Fruit fly (Drosophila melanogaster) whole organism, prepupa: Measurements from ENCODE around the gene Ire1.

Experiments
- CG10669 ChIP-seq: fragments of 200-800 bp; sonication (Bioruptor generic); optimal IDR thresholded peaks from 3 replicates; lab custom pipeline; 2018; ENCODE audit warnings: missing biosample characterization, mild to moderate bottlenecking, missing genetic modification characterization, moderate library complexity
- CG11294 ChIP-seq: fragments of 200-800 bp; sonication (Bioruptor generic); IDR thresholded peaks from 2 replicates; pipeline ENCODE4 v1.3.6; 2022; ENCODE audit warnings: missing biosample characterization, missing genetic modification characterization
- CG11762 ChIP-seq: fragments of 200-800 bp; sonication (Bioruptor generic); optimal IDR thresholded peaks from 3 replicates; lab custom pipeline; 2016; ENCODE audit warnings: missing biosample characterization, missing genetic modification characterization; ENCODE audit not compliant: insufficient read depth
- CG15336 ChIP-seq: fragments of 200-800 bp; sonication (Bioruptor generic); IDR thresholded peaks from 2 replicates; pipeline ENCODE4 v1.3.6; 2022; ENCODE audit warnings: missing biosample characterization, missing genetic modification characterization
- CG1621 ChIP-seq: fragments of 200-800 bp; sonication (Bioruptor generic); optimal IDR thresholded peaks from 3 replicates; lab custom pipeline; 2018; ENCODE audit warnings: missing biosample characterization, mild to moderate bottlenecking, missing genetic modification characterization
- CG16779 ChIP-seq: fragments of 200-800 bp; sonication (Bioruptor generic); optimal IDR thresholded peaks from 3 replicates; lab custom pipeline; 2017; ENCODE audit warnings: missing biosample characterization, mild to moderate bottlenecking, missing genetic modification characterization
- CG3032 ChIP-seq: fragments of 200-800 bp; optimal IDR thresholded peaks from 2 replicates; lab custom pipeline; 2019; ENCODE audit warnings: missing biosample characterization, mild to moderate bottlenecking, missing genetic modification characterization, moderate library complexity
- CG31627 ChIP-seq: fragments of 200-800 bp; sonication (Bioruptor generic); optimal IDR thresholded peaks from 3 replicates; lab custom pipeline; 2016; ENCODE audit warnings: missing biosample characterization, missing genetic modification characterization
- CG32006 ChIP-seq: fragments of 200-800 bp; sonication (Bioruptor generic); optimal IDR thresholded peaks from 3 replicates; lab custom pipeline; 2017; ENCODE audit warnings: missing biosample characterization, mild to moderate bottlenecking, missing genetic modification characterization
- CG34406 ChIP-seq: fragments of 200-800 bp; sonication (Bioruptor generic); optimal IDR thresholded peaks from 3 replicates; lab custom pipeline; 2016; ENCODE audit warnings: missing biosample characterization, missing genetic modification characterization
- CG3919 ChIP-seq: fragments of 200-800 bp; sonication (Bioruptor generic); optimal IDR thresholded peaks from 3 replicates; lab custom pipeline; 2016; ENCODE audit warnings: missing biosample characterization, missing genetic modification characterization
- CG4318 ChIP-seq: fragments of 200-800 bp; sonication (Bioruptor generic); optimal IDR thresholded peaks from 3 replicates; lab custom pipeline; 2017; ENCODE audit warnings: missing biosample characterization, mild to moderate bottlenecking, missing genetic modification characterization
- CG6163 ChIP-seq: fragments of 200-800 bp; sonication (Bioruptor generic); IDR thresholded peaks from 3 replicates; pipeline ENCODE4 v1.3.6; 2022; ENCODE audit warnings: missing biosample characterization, missing genetic modification characterization
- CG6792 ChIP-seq: fragments of 200-800 bp; sonication (Bioruptor generic); optimal IDR thresholded peaks from 3 replicates; lab custom pipeline; 2016; ENCODE audit warnings: missing biosample characterization, missing genetic modification characterization
- CG6808 ChIP-seq: fragments of 200-800 bp; sonication (Bioruptor generic); optimal IDR thresholded peaks from 3 replicates; lab custom pipeline; 2017; ENCODE audit warnings: missing biosample characterization, missing genetic modification characterization, mild to moderate bottlenecking, moderate library complexity, missing genetic modification reagents
- CG6854 ChIP-seq: fragments of 200-800 bp; sonication (Bioruptor generic); optimal IDR thresholded peaks from 2 replicates; lab custom pipeline; 2017; ENCODE audit warnings: missing biosample characterization, mild to moderate bottlenecking, missing genetic modification characterization
- CG7368 ChIP-seq: fragments of 200-800 bp; sonication (Bioruptor generic); optimal IDR thresholded peaks from 3 replicates; lab custom pipeline; 2016; ENCODE audit warnings: missing biosample characterization, missing genetic modification characterization
- CG8119 ChIP-seq: fragments of 200-800 bp; sonication (Bioruptor generic); IDR thresholded peaks from 3 replicates; pipeline ENCODE4 v1.3.6; 2022; ENCODE audit warnings: missing biosample characterization, missing genetic modification characterization
- CG8319 ChIP-seq: fragments of 200-800 bp; sonication (Bioruptor generic); optimal IDR thresholded peaks from 3 replicates; lab custom pipeline; 2016; ENCODE audit warnings: missing biosample characterization, missing genetic modification characterization
- CG8632 ChIP-seq: fragments of 200-800 bp; sonication (Bioruptor generic); optimal IDR thresholded peaks from 3 replicates; lab custom pipeline; 2016; ENCODE audit warnings: missing biosample characterization, missing genetic modification characterization
- CG9139 ChIP-seq: fragments of 200-800 bp; sonication (Bioruptor generic); optimal IDR thresholded peaks from 3 replicates; lab custom pipeline; 2017; ENCODE audit warnings: missing biosample characterization, mild to moderate bottlenecking, missing genetic modification characterization
- Eip78C ChIP-seq: fragments of 200-800 bp; sonication (Bioruptor generic); peaks from one replicate; lab custom pipeline; 2016; ENCODE audit warnings: missing biosample characterization, missing genetic modification characterization
- Eip93F ChIP-seq: fragments of 200-800 bp; sonication (Bioruptor generic); optimal IDR thresholded peaks from 2 replicates; lab custom pipeline; 2016; ENCODE audit warnings: missing biosample characterization, mild to moderate bottlenecking, missing genetic modification characterization
- Ets96B ChIP-seq: fragments of 200-800 bp; optimal IDR thresholded peaks from 2 replicates; lab custom pipeline; 2019; ENCODE audit warnings: missing biosample characterization, mild to moderate bottlenecking, missing genetic modification characterization, moderate library complexity
- Gug ChIP-seq: fragments of 200-800 bp; sonication (Bioruptor generic); IDR thresholded peaks from 2 replicates; pipeline ENCODE4 v1.3.6; 2022; ENCODE audit warnings: missing biosample characterization, missing genetic modification characterization
- Hr4 ChIP-seq: fragments of 200-800 bp; sonication (Bioruptor generic); optimal IDR thresholded peaks from 3 replicates; lab custom pipeline; 2016; ENCODE audit warnings: missing biosample characterization, missing genetic modification characterization
- Lpt ChIP-seq: fragments of 200-800 bp; sonication (Bioruptor generic); optimal IDR thresholded peaks from 3 replicates; lab custom pipeline; 2016; ENCODE audit warnings: missing biosample characterization, missing genetic modification characterization
- Met ChIP-seq: fragments of 200-800 bp; sonication (Bioruptor generic); optimal IDR thresholded peaks from 3 replicates; lab custom pipeline; 2016; ENCODE audit warnings: missing biosample characterization, missing genetic modification characterization
- OdsH ChIP-seq: fragments of 200-800 bp; sonication (Bioruptor generic); optimal IDR thresholded peaks from 3 replicates; lab custom pipeline; 2016; ENCODE audit warnings: missing biosample characterization, missing genetic modification characterization
- Sox14 ChIP-seq: fragments of 200-800 bp; sonication (Bioruptor generic); optimal IDR thresholded peaks from 3 replicates; lab custom pipeline; 2016; ENCODE audit warnings: missing biosample characterization, missing genetic modification characterization
- Sox15 ChIP-seq: fragments of 200-800 bp; sonication (Bioruptor generic); optimal IDR thresholded peaks from 3 replicates; lab custom pipeline; 2016; ENCODE audit warnings: missing biosample characterization, missing genetic modification characterization
- achi ChIP-seq: fragments of 200-800 bp; sonication (Bioruptor generic); optimal IDR thresholded peaks from 3 replicates; lab custom pipeline; 2016; ENCODE audit warnings: missing biosample characterization, missing genetic modification characterization
- cyc ChIP-seq: fragments of 200-800 bp; sonication (Bioruptor generic); optimal IDR thresholded peaks from 3 replicates; lab custom pipeline; 2016; ENCODE audit warnings: missing biosample characterization, missing genetic modification characterization
- dac ChIP-seq: fragments of 200-800 bp; sonication (Bioruptor generic); optimal IDR thresholded peaks from 2 replicates; lab custom pipeline; 2017; ENCODE audit warnings: missing biosample characterization, mild to moderate bottlenecking, missing genetic modification characterization
- dsx ChIP-seq: fragments of 200-800 bp; optimal IDR thresholded peaks from 3 replicates; lab custom pipeline; 2019; ENCODE audit warnings: missing biosample characterization, mild to moderate bottlenecking, missing genetic modification characterization, moderate library complexity; ENCODE audit not compliant: poor library complexity, severe bottlenecking
- eg ChIP-seq: fragments of 200-800 bp; sonication (Bioruptor generic); IDR thresholded peaks from 3 replicates; pipeline ENCODE4 v1.3.6; 2022; ENCODE audit warnings: missing biosample characterization, missing genetic modification characterization
- esn ChIP-seq: fragments of 200-800 bp; sonication (Bioruptor generic); optimal IDR thresholded peaks from 2 replicates; lab custom pipeline; 2016; ENCODE audit warnings: missing biosample characterization, mild to moderate bottlenecking, missing genetic modification characterization, moderate library complexity
- fd59A ChIP-seq: fragments of 200-800 bp; sonication (Bioruptor generic); optimal IDR thresholded peaks from 2 replicates; lab custom pipeline; 2017; ENCODE audit warnings: missing biosample characterization, mild to moderate bottlenecking, missing genetic modification characterization, missing genetic modification reagents
- fkh ChIP-seq: fragments of 200-800 bp; sonication (Bioruptor generic); optimal IDR thresholded peaks from 3 replicates; lab custom pipeline; 2017; ENCODE audit warnings: missing biosample characterization, mild to moderate bottlenecking, missing genetic modification characterization, moderate library complexity
- net ChIP-seq: fragments of 200-800 bp; sonication (Bioruptor generic); optimal IDR thresholded peaks from 3 replicates; lab custom pipeline; 2016; ENCODE audit warnings: missing biosample characterization, missing genetic modification characterization
- pdm3 ChIP-seq: fragments of 200-800 bp; sonication (Bioruptor generic); optimal IDR thresholded peaks from 3 replicates; lab custom pipeline; 2016; ENCODE audit warnings: missing biosample characterization, missing genetic modification characterization
- salr ChIP-seq, 2 experiments: fragments of 200-800 bp; sonication (Bioruptor generic); optimal IDR thresholded peaks; 3 replicates each; lab custom pipeline; 2016 to 2018; ENCODE audit warnings: missing biosample characterization in 2 of 2, missing genetic modification characterization in 2 of 2, mild to moderate bottlenecking in 1 of 2
- spab ChIP-seq: fragments of 200-800 bp; sonication (Bioruptor generic); optimal IDR thresholded peaks from 2 replicates; lab custom pipeline; 2017; ENCODE audit warnings: missing biosample characterization, mild to moderate bottlenecking, missing genetic modification characterization, missing genetic modification reagents
- topi ChIP-seq: fragments of 200-800 bp; sonication (Bioruptor generic); optimal IDR thresholded peaks from 3 replicates; lab custom pipeline; 2016; ENCODE audit warnings: missing biosample characterization, missing genetic modification characterization
- vri ChIP-seq: fragments of 200-800 bp; sonication (Bioruptor generic); optimal IDR thresholded peaks from 3 replicates; lab custom pipeline; 2016; ENCODE audit warnings: missing biosample characterization, mild to moderate bottlenecking, missing genetic modification characterization

The Ire1 gene

dm6 chr3R:19859370-19860033, 1.6 kb downstream of the Ire1 start (continued):
- TF ChIP-seq spab (GFP tag; lab: Kevin White, UChicago), result peak; percentile 29
- TF ChIP-seq net (GFP tag; lab: Kevin White, UChicago), result no peak
- TF ChIP-seq topi, result no peak
- no peak for TF ChIP-seq OdsH (GFP tag; lab: Kevin White, UChicago)
- TF ChIP-seq fd59A (GFP tag; lab: Kevin White, UChicago), result no peak
- peak; percentile 4 for TF ChIP-seq CG6854
- no peak for TF ChIP-seq dsx (GFP tag; lab: Kevin White, UChicago)
- TF ChIP-seq CG10669 (GFP tag; lab: Kevin White, UChicago), result no peak
- TF ChIP-seq fkh (GFP tag; lab: Kevin White, UChicago), result no peak
- TF ChIP-seq, all 60 proteins: peak for 12

DNA sequence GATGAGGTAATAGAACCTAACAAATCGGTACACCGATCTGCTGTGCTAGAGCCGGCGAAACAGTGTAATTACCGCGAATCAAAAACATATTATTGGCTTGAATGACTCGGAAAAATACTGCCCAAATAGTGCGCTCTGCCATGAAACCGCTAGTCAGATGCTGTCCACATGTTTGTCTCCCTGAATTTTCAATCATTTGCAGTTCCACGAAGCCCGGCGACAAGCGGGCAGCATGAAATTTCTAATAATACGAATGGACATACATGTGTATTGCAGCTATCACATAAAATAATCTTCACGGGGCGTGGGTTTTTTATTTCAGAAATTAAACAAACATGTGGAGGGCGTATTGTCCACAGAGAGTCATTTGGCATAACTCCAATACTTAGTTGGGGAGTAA, 2.1 kb downstream of the Ire1 start:
- TF ChIP-seq dac (GFP tag; lab: Kevin White, UChicago) (no peak), Sox14 (GFP tag; lab: Kevin White, UChicago) (no peak), CG6854 (no peak), CG6792 (no peak), CG11294 (GFP tag; lab: Robert Waterston, UW) (no peak), topi (no peak), vri (no peak), cyc (GFP tag; lab: Kevin White, UChicago) (no peak), CG9139 (no peak), CG8119 (GFP tag; lab: Robert Waterston, UW) (no peak), Gug (GFP tag; lab: Robert Waterston, UW) (no peak), achi (GFP tag; lab: Kevin White, UChicago) (no peak), CG10669 (GFP tag; lab: Kevin White, UChicago) (no peak), CG1621 (no peak), Ets96B (tag; lab: Kevin White, UChicago) (no peak)

DNA sequence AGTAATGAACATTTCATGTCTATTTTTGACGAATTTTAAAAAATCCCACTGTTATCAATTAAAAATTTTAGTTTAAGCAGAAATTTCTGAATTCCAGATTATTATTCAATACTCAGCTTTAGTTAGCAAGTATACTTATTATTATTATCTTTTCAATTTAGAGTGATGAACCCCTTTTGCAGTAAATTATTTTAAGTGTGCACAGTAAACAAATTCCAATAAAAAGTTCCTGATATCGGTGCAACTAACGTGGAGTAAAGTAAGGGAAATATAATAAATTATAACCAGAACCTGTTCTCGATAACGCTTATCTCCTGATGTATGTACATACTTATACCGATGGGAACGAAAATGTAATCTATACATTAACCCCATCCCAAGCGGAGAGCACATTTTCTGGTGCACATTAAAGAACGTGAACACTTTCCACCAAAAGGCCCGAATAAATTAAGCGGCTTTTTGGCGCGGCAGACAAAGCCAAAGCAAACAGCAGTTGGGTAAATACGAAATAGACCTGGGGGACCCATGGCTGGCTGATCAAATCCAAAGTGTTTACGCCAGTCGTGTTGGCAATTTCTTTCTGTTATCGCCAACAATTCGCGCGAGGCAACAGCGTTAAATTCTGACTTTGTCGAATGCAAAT, 3.0 kb downstream of the Ire1 start:
- TF ChIP-seq Sox15 (GFP tag; lab: Kevin White, UChicago) (no peak), CG6854 (peak; percentile 17), CG34406 (GFP tag; lab: Kevin White, UChicago) (no peak), dsx (GFP tag; lab: Kevin White, UChicago) (no peak), pdm3 (GFP tag; lab: Kevin White, UChicago) (no peak), Eip78C (GFP tag; lab: Kevin White, UChicago) (no peak), esn (GFP tag; lab: Kevin White, UChicago) (peak; percentile 42), CG31627 (no peak), CG8319 (no peak), CG8632 (no peak), Eip93F (peak; percentile 59), Met (peak; percentile 25), CG32006 (GFP tag; lab: Kevin White, UChicago) (no peak), Gug (GFP tag; lab: Robert Waterston, UW) (no peak), CG4318 (GFP tag; lab: Kevin White, UChicago) (no peak), CG3032 (tag; lab: Kevin White, UChicago) (no peak), eg (GFP tag; lab: Robert Waterston, UW) (no peak), CG3919 (GFP tag; lab: Kevin White, UChicago) (no peak), CG9139 (no peak), salr (GFP tag; optimal IDR thresholded peaks at IDR 0.05; lab: Kevin White, UChicago) (no peak), CG6808 (no peak), net (GFP tag; lab: Kevin White, UChicago) (no peak), CG16779 (tag; lab: Kevin White, UChicago) (no peak), topi (peak; percentile 18), Lpt (GFP tag; lab: Kevin White, UChicago) (no peak), fd59A (GFP tag; lab: Kevin White, UChicago) (no peak), Hr4 (GFP tag; lab: Kevin White, UChicago) (no peak), CG1621 (no peak), CG7368 (GFP tag; lab: Kevin White, UChicago) (no peak), CG11762 (GFP tag; lab: Kevin White, UChicago) (no peak), CG6792 (no peak), fkh (GFP tag; lab: Kevin White, UChicago) (peak; percentile 85), CG6163 (GFP tag; lab: Robert Waterston, UW) (no peak), CG15336 (GFP tag; lab: Robert Waterston, UW) (no peak)
